Fruit fly (Drosophila melanogaster) Kc167 (cell line): ENCODE data around the gene Rbbp5.

Source experiments
- Myc ChIP-seq: fragments of >200 bp; optimal IDR thresholded peaks from 2 replicates; lab custom pipeline; 2017; ENCODE audit warnings: missing external identifiers
- h ChIP-seq: fragments of >200 bp; optimal IDR thresholded peaks from 3 replicates; lab custom pipeline; 2018; ENCODE audit warnings: missing external identifiers
- psq ChIP-seq: fragments of >200 bp; optimal IDR thresholded peaks from 2 replicates; lab custom pipeline; 2017; ENCODE audit warnings: missing external identifiers
- ttk ChIP-seq: sonication (Bioruptor generic); optimal IDR thresholded peaks from 2 replicates; lab custom pipeline; 2017; ENCODE audit warnings: missing external identifiers

- TF ChIP-seq Myc = no peak
- no peak for TF ChIP-seq psq (lab: Kevin White, UChicago)
- no peak for TF ChIP-seq ttk (lab: Kevin White, UChicago)
- no peak for TF ChIP-seq h (lab: Kevin White, UChicago)
Observed at dm6 chr3L:20349333-20349924, 1.7 kb upstream of the Rbbp5 start.
